Worm (Caenorhabditis elegans) whole organism, L3 larva: ENCODE data around the gene D1022.9.

ENCODE experiments used
- R02D3.7 ChIP-seq: fragments of 150-350 bp; optimal IDR thresholded peaks from 2 replicates; lab custom pipeline; 2014; ENCODE audit warnings: missing biosample characterization, missing genetic modification characterization
- aly-2 ChIP-seq: fragments of 150-350 bp; optimal IDR thresholded peaks from 2 replicates; lab custom pipeline; 2014; ENCODE audit warnings: missing biosample characterization, missing genetic modification characterization
- ama-1 ChIP-seq: fragments of 150-350 bp; optimal IDR thresholded peaks from 2 replicates; lab custom pipeline; 2018
- ceh-16 ChIP-seq: sonication (generic microtip); optimal IDR thresholded peaks from 2 replicates; lab custom pipeline; 2017; ENCODE audit warnings: missing biosample characterization, missing genetic modification characterization
- ceh-28 ChIP-seq: fragments of 150-350 bp; optimal IDR thresholded peaks from 2 replicates; lab custom pipeline; 2014; ENCODE audit warnings: missing biosample characterization, missing genetic modification reagents, missing genetic modification characterization
- ceh-82 ChIP-seq: fragments of 150-350 bp; optimal IDR thresholded peaks from 2 replicates; lab custom pipeline; 2014; ENCODE audit warnings: missing biosample characterization, missing genetic modification characterization
- ceh-9 ChIP-seq: sonication (generic microtip); optimal IDR thresholded peaks from 2 replicates; lab custom pipeline; 2018; ENCODE audit warnings: missing biosample characterization, missing genetic modification characterization
- daf-12 ChIP-seq: fragments of 150-350 bp; optimal IDR thresholded peaks from 2 replicates; lab custom pipeline; 2014; ENCODE audit warnings: missing biosample characterization, missing genetic modification reagents, missing genetic modification characterization
- egl-5 ChIP-seq: fragments of 150-350 bp; optimal IDR thresholded peaks from 2 replicates; lab custom pipeline; 2017; ENCODE audit warnings: missing biosample characterization, missing genetic modification reagents, missing genetic modification characterization, inconsistent platforms
- elt-1 ChIP-seq: fragments of 150-350 bp; optimal IDR thresholded peaks from 2 replicates; lab custom pipeline; 2014; ENCODE audit warnings: missing biosample characterization, missing genetic modification characterization
- elt-3 ChIP-seq, 3 experiments: fragments of 150-350 bp in 1 of 3; sonication (generic microtip) in 2 of 3; optimal IDR thresholded peaks; 2 replicates in 2 of 3; 4 replicates in 1 of 3; lab custom pipeline; 2014 to 2017; ENCODE audit warnings: missing biosample characterization in 3 of 3, missing genetic modification characterization in 3 of 3
- eor-1 ChIP-seq, 2 experiments: fragments of 150-350 bp; optimal IDR thresholded peaks; 2 replicates each; lab custom pipeline; 2014 to 2018; ENCODE audit warnings: missing biosample characterization in 2 of 2, missing genetic modification characterization in 2 of 2
- fkh-10 ChIP-seq: sonication (generic microtip); optimal IDR thresholded peaks from 2 replicates; lab custom pipeline; 2017; ENCODE audit warnings: missing biosample characterization, missing genetic modification reagents, missing genetic modification characterization
- fkh-2 ChIP-seq: fragments of 150-350 bp; optimal IDR thresholded peaks from 2 replicates; lab custom pipeline; 2014; ENCODE audit warnings: missing biosample characterization, missing genetic modification reagents, missing genetic modification characterization
- fos-1 ChIP-seq: fragments of 150-350 bp; optimal IDR thresholded peaks from 2 replicates; lab custom pipeline; 2014; ENCODE audit warnings: missing biosample characterization, missing genetic modification characterization
- hmg-11 ChIP-seq: sonication (generic microtip); optimal IDR thresholded peaks from 2 replicates; lab custom pipeline; 2016; ENCODE audit warnings: missing genetic modification characterization, missing compliant biosample characterization
- jun-1 ChIP-seq: fragments of 150-350 bp; optimal IDR thresholded peaks from 2 replicates; lab custom pipeline; 2014; ENCODE audit warnings: missing biosample characterization, missing genetic modification reagents, missing genetic modification characterization
- lin-15B ChIP-seq: fragments of 150-350 bp; optimal IDR thresholded peaks from 2 replicates; lab custom pipeline; 2014; ENCODE audit warnings: missing biosample characterization, missing genetic modification characterization
- lin-39 ChIP-seq: fragments of 150-350 bp; optimal IDR thresholded peaks from 2 replicates; lab custom pipeline; 2018; ENCODE audit warnings: missing biosample characterization, missing genetic modification reagents, missing genetic modification characterization
- mml-1 ChIP-seq: fragments of 150-350 bp; sonication (generic microtip); optimal IDR thresholded peaks from 3 replicates; lab custom pipeline; 2014; ENCODE audit warnings: missing biosample characterization, missing genetic modification characterization
- nfya-1 ChIP-seq: sonication (generic microtip); optimal IDR thresholded peaks from 2 replicates; lab custom pipeline; 2017; ENCODE audit warnings: missing genetic modification characterization, mild to moderate bottlenecking, missing compliant biosample characterization, antibody characterized with exemption, moderate library complexity; ENCODE audit not compliant: insufficient read depth
- nhr-11 ChIP-seq: fragments of 150-350 bp; optimal IDR thresholded peaks from 2 replicates; lab custom pipeline; 2014; ENCODE audit warnings: missing biosample characterization, missing genetic modification characterization
- nhr-12 ChIP-seq: fragments of 150-350 bp; optimal IDR thresholded peaks from 2 replicates; lab custom pipeline; 2014; ENCODE audit warnings: missing biosample characterization, missing genetic modification characterization
- nhr-23 ChIP-seq: fragments of 150-350 bp; optimal IDR thresholded peaks from 2 replicates; lab custom pipeline; 2014; ENCODE audit warnings: missing biosample characterization, missing genetic modification reagents, missing genetic modification characterization
- nhr-25 ChIP-seq: sonication (generic microtip); optimal IDR thresholded peaks from 2 replicates; lab custom pipeline; 2017; ENCODE audit warnings: missing biosample characterization, missing genetic modification characterization
- nhr-28 ChIP-seq: fragments of 150-350 bp; optimal IDR thresholded peaks from 2 replicates; lab custom pipeline; 2014; ENCODE audit warnings: missing biosample characterization, missing genetic modification characterization
- nhr-43 ChIP-seq: sonication (generic microtip); optimal IDR thresholded peaks from 2 replicates; lab custom pipeline; 2016; ENCODE audit warnings: mild to moderate bottlenecking, missing genetic modification characterization, missing compliant biosample characterization; ENCODE audit not compliant: poor library complexity, severe bottlenecking
- nhr-76 ChIP-seq: fragments of 150-350 bp; sonication (generic microtip); optimal IDR thresholded peaks from 5 replicates; lab custom pipeline; 2014; ENCODE audit warnings: missing biosample characterization, missing genetic modification characterization
- nhr-77 ChIP-seq: fragments of 150-350 bp; optimal IDR thresholded peaks from 2 replicates; lab custom pipeline; 2014; ENCODE audit warnings: missing biosample characterization, missing genetic modification characterization
- pha-4 ChIP-seq: fragments of 150-350 bp; optimal IDR thresholded peaks from 2 replicates; lab custom pipeline; 2014; ENCODE audit warnings: missing biosample characterization, missing genetic modification reagents, missing genetic modification characterization
- sea-2 ChIP-seq: fragments of 150-350 bp; sonication (generic microtip); optimal IDR thresholded peaks from 4 replicates; lab custom pipeline; 2014; ENCODE audit warnings: missing biosample characterization, missing genetic modification reagents, missing genetic modification characterization
- skn-1 ChIP-seq: fragments of 150-350 bp; optimal IDR thresholded peaks from 2 replicates; lab custom pipeline; 2014; ENCODE audit warnings: missing biosample characterization, missing genetic modification characterization
- snpc-4 ChIP-seq: fragments of 150-350 bp; optimal IDR thresholded peaks from 2 replicates; lab custom pipeline; 2014; ENCODE audit warnings: missing biosample characterization, missing genetic modification characterization
- tbx-2 ChIP-seq: sonication (generic microtip); optimal IDR thresholded peaks from 2 replicates; lab custom pipeline; 2016; ENCODE audit warnings: mild to moderate bottlenecking, missing genetic modification characterization, missing compliant biosample characterization
- unc-39 ChIP-seq: sonication (generic microtip); optimal IDR thresholded peaks from 4 replicates; lab custom pipeline; 2017; ENCODE audit warnings: missing biosample characterization, missing genetic modification characterization
- unc-62 ChIP-seq: fragments of 150-350 bp; sonication (generic microtip); optimal IDR thresholded peaks from 4 replicates; lab custom pipeline; 2014; ENCODE audit warnings: missing biosample characterization, missing genetic modification reagents, missing genetic modification characterization
- zag-1 ChIP-seq: fragments of 150-350 bp; optimal IDR thresholded peaks from 2 replicates; lab custom pipeline; 2014; ENCODE audit warnings: missing biosample characterization, missing genetic modification characterization
- ztf-11 ChIP-seq: fragments of 150-350 bp; optimal IDR thresholded peaks from 2 replicates; lab custom pipeline; 2014; ENCODE audit warnings: missing biosample characterization, missing genetic modification characterization

Gene D1022.9

ce11 chrII:7478487-7479234, 10.8 kb downstream of the D1022.9 start, which contains the start of the genes aka-1 and ubc-6 (continued):
- TF ChIP-seq elt-1 (no peak), nfya-1 (tag; lab: Kevin White, UChicago) (peak; percentile 77), fos-1 (tag; lab: Kevin White, UChicago) (peak; percentile 31), nhr-12 (tag; lab: Kevin White, UChicago) (no peak), jun-1 (tag; lab: Kevin White, UChicago) (peak; percentile 73), ama-1 (lab: Kevin White, UChicago) (no peak), eor-1 (tag; optimal IDR thresholded peaks at IDR 0.05; lab: Kevin White, UChicago) (no peak), unc-62 (GFP tag; lab: Kevin White, UChicago) (peak; percentile 60), ztf-11 (tag; lab: Kevin White, UChicago) (no peak), daf-12 (tag; lab: Kevin White, UChicago) (no peak), elt-3 (tag; optimal IDR thresholded peaks at IDR 0.05; lab: Kevin White, UChicago) (peak in 1 of 3 experiments; percentile 26), nhr-43 (peak; percentile 67), pha-4 (tag; lab: Kevin White, UChicago) (peak; percentile 81), ceh-16 (tag; lab: Kevin White, UChicago) (no peak), aly-2 (tag; lab: Kevin White, UChicago) (no peak), ceh-82 (peak; percentile 26), sea-2 (GFP tag; lab: Kevin White, UChicago) (no peak), lin-39 (no peak), nhr-11 (tag; lab: Kevin White, UChicago) (peak; percentile 4), zag-1 (tag; lab: Kevin White, UChicago) (no peak), tbx-2 (tag; lab: Kevin White, UChicago) (peak; percentile 82), mml-1 (no peak)

- TF ChIP-seq fkh-10, result peak; percentile 98
- no peak for TF ChIP-seq nhr-11 (tag; lab: Kevin White, UChicago)
Observed at ce11 chrII:7469318-7469717, 20.2 kb downstream of the D1022.9 start.

ce11 chrII:7465519-7465918, 24.0 kb downstream of the D1022.9 start, which contains the start of gene sro-1:
Gene sro-1 (minus strand): TSS chrII:7465619.
- TF ChIP-seq nhr-12 (tag; lab: Kevin White, UChicago) (no peak), snpc-4 (tag; lab: Kevin White, UChicago) (no peak), nhr-76 (no peak), nhr-23 (tag; lab: Kevin White, UChicago) (no peak), nhr-43 (no peak), fkh-2 (no peak), skn-1 (tag; lab: Kevin White, UChicago) (no peak), nhr-28 (tag; lab: Kevin White, UChicago) (no peak), hmg-11 (tag; lab: Kevin White, UChicago) (no peak), ama-1 (lab: Kevin White, UChicago) (no peak), eor-1 (tag; optimal IDR thresholded peaks at IDR 0.05; lab: Kevin White, UChicago) (no peak), ceh-16 (tag; lab: Kevin White, UChicago) (no peak), tbx-2 (tag; lab: Kevin White, UChicago) (no peak), lin-15B (tag; lab: Kevin White, UChicago) (no peak), zag-1 (tag; lab: Kevin White, UChicago) (no peak), nhr-25 (tag; lab: Kevin White, UChicago) (no peak), sea-2 (GFP tag; lab: Kevin White, UChicago) (no peak), R02D3.7 (tag; lab: Kevin White, UChicago) (no peak), ceh-9 (tag; lab: Kevin White, UChicago) (no peak)

ce11 chrII:7459205-7459604, 30.3 kb downstream of the D1022.9 start, which contains the start of gene D1022.2:
Gene D1022.2 (plus strand): TSS chrII:7459505.
- TF ChIP-seq tbx-2 (tag; lab: Kevin White, UChicago), result no peak
- no peak for TF ChIP-seq nfya-1 (tag; lab: Kevin White, UChicago)
- no peak for TF ChIP-seq elt-1
- no peak for TF ChIP-seq ama-1 (lab: Kevin White, UChicago)
- no peak for TF ChIP-seq nhr-77 (tag; lab: Kevin White, UChicago)
- no peak for TF ChIP-seq ztf-11 (tag; lab: Kevin White, UChicago)
- TF ChIP-seq nhr-23 (tag; lab: Kevin White, UChicago), result no peak
- TF ChIP-seq unc-39 (tag; lab: Kevin White, UChicago), result no peak
- no peak for TF ChIP-seq zag-1 (tag; lab: Kevin White, UChicago)
- no peak for TF ChIP-seq ceh-9 (tag; lab: Kevin White, UChicago)
- TF ChIP-seq snpc-4 (tag; lab: Kevin White, UChicago), result no peak
- no peak for TF ChIP-seq egl-5 (tag; lab: Kevin White, UChicago)
- TF ChIP-seq fos-1 (tag; lab: Kevin White, UChicago), result no peak
- TF ChIP-seq ceh-82, result no peak
- TF ChIP-seq lin-15B (tag; lab: Kevin White, UChicago), result no peak
- no peak for TF ChIP-seq ceh-28
- TF ChIP-seq lin-39, result no peak
